Worm (Caenorhabditis elegans): Measurements from ENCODE around the gene nep-8.
A peak's percentile ranks its signal among the peaks of the same experiment; 100 is the strongest.

The nep-8 gene

ce11 chrII:3403535-3403934 lies at the start of gene nep-8:
TSS of gene nep-8 (plus strand) at chrII:3403835.
- TF ChIP-seq athp-1 (tag; optimal IDR thresholded peaks at IDR 0.05) (no peak), ztf-26 (tag; optimal IDR thresholded peaks at IDR 0.05) (no peak), Y56A3A.18 (GFP tag; IDR thresholded peaks at IDR 0.05) (no peak), mxl-1 (tag; optimal IDR thresholded peaks at IDR 0.05) (no peak), B0035.1 (tag; optimal IDR thresholded peaks at IDR 0.05) (no peak), ztf-25 (GFP tag; IDR thresholded peaks at IDR 0.05) (no peak), madf-10 (tag; optimal IDR thresholded peaks at IDR 0.05) (no peak), F49E8.2 (tag; optimal IDR thresholded peaks at IDR 0.05; ENCODE audit: insufficient read depth) (no peak), ZK185.1 (tag; optimal IDR thresholded peaks at IDR 0.05; ENCODE audit: poor library complexity, severe bottlenecking) (no peak), gei-17 (GFP tag; optimal IDR thresholded peaks at IDR 0.05) (no peak), ztf-22 (GFP tag; optimal IDR thresholded peaks at IDR 0.05) (no peak), chd-7 (tag; optimal IDR thresholded peaks at IDR 0.05) (no peak), hmg-1.2 (GFP tag; IDR thresholded peaks at IDR 0.05) (no peak)

DNA sequence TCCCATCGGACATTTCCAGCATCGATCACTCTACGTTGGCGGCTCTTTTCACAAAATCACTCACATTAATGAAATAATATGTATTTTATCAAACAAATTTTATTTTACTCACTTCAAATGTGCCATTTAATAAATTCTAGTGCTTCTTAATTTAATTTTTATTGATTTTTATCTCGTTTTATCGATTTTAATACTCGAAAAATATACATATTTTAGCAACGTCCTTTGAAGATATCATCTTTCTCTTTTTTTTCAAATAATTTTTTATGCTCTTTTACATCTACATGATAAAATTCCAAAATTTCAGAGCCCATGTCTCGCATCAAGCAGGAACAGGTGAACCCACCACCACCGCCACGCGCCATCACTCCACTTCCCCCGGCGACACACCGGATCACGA lies 44.8 kb upstream of the nep-8 start, which contains the start of the genes lido-14 and bath-27:
Gene lido-14 (plus strand): TSS at position 301 of the 400 bp plus-strand sequence.
Gene bath-27 (plus strand): TSS at position 306 of the 400 bp plus-strand sequence.
- no peak for TF ChIP-seq ztf-28 (GFP tag; IDR thresholded peaks at IDR 0.05)
- no peak for TF ChIP-seq Y67H2A.10 (GFP tag; conservative IDR thresholded peaks at IDR 0.05)
- TF ChIP-seq rcor-1 (GFP tag; IDR thresholded peaks at IDR 0.05): no peak
- TF ChIP-seq nhr-179 (tag; optimal IDR thresholded peaks at IDR 0.05): no peak
- TF ChIP-seq lin-26 (GFP tag; IDR thresholded peaks at IDR 0.05): no peak
- TF ChIP-seq B0261.1 (tag; optimal IDR thresholded peaks at IDR 0.05): no peak
- TF ChIP-seq aptf-3 (GFP tag; IDR thresholded peaks at IDR 0.05): no peak
- no peak for TF ChIP-seq ztf-26 (tag; optimal IDR thresholded peaks at IDR 0.05)
- no peak for TF ChIP-seq ztf-25 (GFP tag; IDR thresholded peaks at IDR 0.05)
- TF ChIP-seq pbrm-1 (GFP tag; IDR thresholded peaks at IDR 0.05): no peak
- TF ChIP-seq ZK185.1 (tag; optimal IDR thresholded peaks at IDR 0.05; ENCODE audit: poor library complexity, severe bottlenecking): no peak

DNA sequence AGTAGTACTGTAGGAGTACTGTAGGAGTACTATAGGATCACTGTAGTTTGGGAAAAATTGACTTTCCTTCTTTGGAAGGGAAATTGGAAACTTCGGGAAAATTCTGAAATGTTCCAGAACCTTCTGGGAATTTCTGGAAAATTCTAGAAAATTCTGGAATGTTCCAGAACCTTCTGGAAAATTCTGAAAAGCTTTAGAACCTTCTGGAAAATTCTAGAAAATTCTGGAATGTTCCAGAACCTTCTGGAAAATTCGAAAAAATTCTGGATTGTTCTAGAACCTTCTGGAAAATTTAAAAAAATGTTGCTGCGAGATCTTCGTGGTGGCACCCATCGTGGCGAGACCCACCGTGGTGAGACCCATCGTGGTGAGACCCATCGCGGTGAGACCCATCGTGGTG lies 38.1 kb upstream of the nep-8 start:
- TF ChIP-seq pbrm-1 (GFP tag; IDR thresholded peaks at IDR 0.05): 0 out of 2 replicates have a peak, but pooled peaks have one; percentile 44
- 0 out of 2 replicates have a peak, but pooled peaks have one; percentile 42 for TF ChIP-seq cebp-2 (GFP tag; IDR thresholded peaks at IDR 0.05)
- peak; percentile 69 for TF ChIP-seq dox-1 (GFP tag; IDR thresholded peaks at IDR 0.05)
- TF ChIP-seq hsf-1 (GFP tag; IDR thresholded peaks at IDR 0.05): peak; percentile 96
- TF ChIP-seq madf-6 (GFP tag; IDR thresholded peaks at IDR 0.05): 0 out of 2 replicates have a peak, but pooled peaks have one; percentile 20
- TF ChIP-seq F33H1.4 (GFP tag; IDR thresholded peaks at IDR 0.05): peak; percentile 45

ce11 chrII:3367100-3367499 lies 36.5 kb upstream of the nep-8 start, which contains the start of gene Y49F6C.6:
TSS of gene Y49F6C.6 (minus strand) at chrII:3367200.
- no peak for TF ChIP-seq atf-7 (tag; optimal IDR thresholded peaks at IDR 0.05)
- TF ChIP-seq F37B4.10 (GFP tag; IDR thresholded peaks at IDR 0.05): no peak
- no peak for TF ChIP-seq rcor-1 (GFP tag; IDR thresholded peaks at IDR 0.05)
- TF ChIP-seq hlh-12 (tag; optimal IDR thresholded peaks at IDR 0.05): no peak
- no peak for TF ChIP-seq Y67H2A.10 (GFP tag; conservative IDR thresholded peaks at IDR 0.05)
- TF ChIP-seq unc-130 (GFP tag; optimal IDR thresholded peaks at IDR 0.05): no peak
- no peak for TF ChIP-seq chd-7 (tag; optimal IDR thresholded peaks at IDR 0.05)
- no peak for TF ChIP-seq nhr-120 (GFP tag; IDR thresholded peaks at IDR 0.05)
- TF ChIP-seq mxl-1 (tag; optimal IDR thresholded peaks at IDR 0.05): no peak
- TF ChIP-seq efl-1 (GFP tag; optimal IDR thresholded peaks at IDR 0.05): no peak
- no peak for TF ChIP-seq F10E7.11 (tag; optimal IDR thresholded peaks at IDR 0.05)
- TF ChIP-seq egl-18 (GFP tag; IDR thresholded peaks at IDR 0.05): no peak
- TF ChIP-seq aptf-2 (GFP tag; conservative IDR thresholded peaks at IDR 0.05): no peak
- TF ChIP-seq ekl-4 (GFP tag; IDR thresholded peaks at IDR 0.05): no peak
- TF ChIP-seq let-526 (GFP tag; IDR thresholded peaks at IDR 0.05): no peak
- TF ChIP-seq Y79H2A.3 (GFP tag; conservative IDR thresholded peaks at IDR 0.05): no peak
- TF ChIP-seq cebp-2 (GFP tag; IDR thresholded peaks at IDR 0.05): no peak
- no peak for TF ChIP-seq aptf-3 (GFP tag; IDR thresholded peaks at IDR 0.05)
